Fruit fly (Drosophila melanogaster) whole organism, embryonic: ENCODE measurements around the gene CG31459.

Source experiments
- BtbVII ChIP-seq: fragments of 200-800 bp; sonication (Bioruptor generic); optimal IDR thresholded peaks from 3 replicates; lab custom pipeline; 2017; ENCODE audit warnings: missing biosample characterization, mild to moderate bottlenecking, missing genetic modification characterization
- CG11247 ChIP-seq: fragments of 200-800 bp; sonication (Bioruptor generic); IDR thresholded peaks from 2 replicates; pipeline ENCODE4 v1.3.6; 2022; ENCODE audit warnings: missing biosample characterization, missing genetic modification characterization
- CG11398 ChIP-seq: fragments of 200-800 bp; sonication (Bioruptor generic); optimal IDR thresholded peaks from 2 replicates; lab custom pipeline; 2016; ENCODE audit warnings: missing biosample characterization, missing genetic modification characterization
- CG11696 ChIP-seq: fragments of 200-800 bp; sonication (Bioruptor generic); IDR thresholded peaks from 2 replicates; pipeline ENCODE4 v1.3.6; 2022; ENCODE audit warnings: missing biosample characterization, missing genetic modification characterization
- CG12071 ChIP-seq: fragments of 200-800 bp; sonication (Bioruptor generic); optimal IDR thresholded peaks from 3 replicates; lab custom pipeline; 2018; ENCODE audit warnings: missing biosample characterization, mild to moderate bottlenecking, missing genetic modification characterization
- CG12155 ChIP-seq: fragments of 200-800 bp; sonication (Bioruptor generic); optimal IDR thresholded peaks from 3 replicates; lab custom pipeline; 2016; ENCODE audit warnings: missing biosample characterization, missing genetic modification characterization
- CG13287 ChIP-seq: fragments of 200-800 bp; sonication (Bioruptor generic); IDR thresholded peaks from 2 replicates; pipeline ENCODE4 v1.3.6; 2022; ENCODE audit warnings: missing biosample characterization, missing genetic modification characterization; ENCODE audit not compliant: partially characterized antibody
- CG17328 ChIP-seq: fragments of 200-800 bp; sonication (Bioruptor generic); IDR thresholded peaks from 2 replicates; pipeline ENCODE4 v1.3.6; 2022; ENCODE audit warnings: missing biosample characterization, missing genetic modification characterization
- CG1792 ChIP-seq: fragments of 200-800 bp; sonication (Bioruptor generic); optimal IDR thresholded peaks from 2 replicates; lab custom pipeline; 2016; ENCODE audit warnings: missing biosample characterization, missing genetic modification characterization
- CG2116 ChIP-seq: fragments of 200-800 bp; sonication (Bioruptor generic); optimal IDR thresholded peaks from 3 replicates; lab custom pipeline; 2018; ENCODE audit warnings: missing biosample characterization, mild to moderate bottlenecking, missing genetic modification characterization
- CG2202 ChIP-seq: fragments of 200-800 bp; sonication (Bioruptor generic); optimal IDR thresholded peaks from 2 replicates; lab custom pipeline; 2018; ENCODE audit warnings: missing biosample characterization, mild to moderate bottlenecking, missing genetic modification characterization
- CG30020 ChIP-seq: fragments of 200-800 bp; optimal IDR thresholded peaks from 2 replicates; lab custom pipeline; 2019; ENCODE audit warnings: missing biosample characterization, mild to moderate bottlenecking, missing genetic modification characterization, moderate library complexity
- CG33557 ChIP-seq: fragments of 200-800 bp; sonication (Bioruptor generic); optimal IDR thresholded peaks from 2 replicates; lab custom pipeline; 2019; ENCODE audit warnings: missing biosample characterization, mild to moderate bottlenecking, missing genetic modification characterization, moderate library complexity
- CG6854 ChIP-seq: fragments of 200-800 bp; sonication (Bioruptor generic); optimal IDR thresholded peaks from 3 replicates; lab custom pipeline; 2017; ENCODE audit warnings: missing biosample characterization, mild to moderate bottlenecking, missing genetic modification characterization
- CG7786 ChIP-seq: fragments of 200-800 bp; sonication (Bioruptor generic); optimal IDR thresholded peaks from 2 replicates; lab custom pipeline; 2016; ENCODE audit warnings: missing biosample characterization, missing genetic modification characterization
- CG7839 ChIP-seq: fragments of 200-800 bp; sonication (Bioruptor generic); optimal IDR thresholded peaks from 3 replicates; lab custom pipeline; 2018; ENCODE audit warnings: missing biosample characterization, mild to moderate bottlenecking, missing genetic modification characterization, moderate library complexity
- CG8089 ChIP-seq: fragments of 200-800 bp; sonication (Bioruptor generic); optimal IDR thresholded peaks from 3 replicates; lab custom pipeline; 2016; ENCODE audit warnings: missing biosample characterization, missing genetic modification characterization
- CG8944 ChIP-seq: fragments of 200-800 bp; sonication (Bioruptor generic); optimal IDR thresholded peaks from 3 replicates; lab custom pipeline; 2016; ENCODE audit warnings: missing biosample characterization, missing genetic modification characterization
- CG9932 ChIP-seq: fragments of 200-800 bp; sonication (Bioruptor generic); IDR thresholded peaks from 2 replicates; pipeline ENCODE4 v1.3.6; 2022; ENCODE audit warnings: missing biosample characterization, missing genetic modification characterization
- D ChIP-seq, 2 experiments: fragments of 200-800 bp in 1 of 2; fragments of >200 bp in 1 of 2; sonication (Bioruptor generic) in 1 of 2; optimal IDR thresholded peaks; 2 replicates in 1 of 2; 3 replicates in 1 of 2; lab custom pipeline; 2017; ENCODE audit warnings: mild to moderate bottlenecking in 1 of 2, missing biosample characterization in 1 of 2, missing genetic modification characterization in 1 of 2, missing genetic modification reagents in 1 of 2
- Doc3 ChIP-seq: fragments of 200-800 bp; sonication (Bioruptor generic); IDR thresholded peaks from 3 replicates; pipeline ENCODE4 v1.3.6; 2022; ENCODE audit warnings: missing biosample characterization, missing genetic modification characterization; ENCODE audit not compliant: partially characterized antibody
- H15 ChIP-seq: fragments of 200-800 bp; sonication (Bioruptor generic); IDR thresholded peaks from 3 replicates; pipeline ENCODE4 v1.3.6; 2022; ENCODE audit warnings: missing biosample characterization, missing genetic modification characterization
- HLH3B ChIP-seq: fragments of 200-800 bp; sonication (Bioruptor generic); IDR thresholded peaks from 2 replicates; pipeline ENCODE4 v1.3.6; 2022; ENCODE audit warnings: missing biosample characterization, missing genetic modification characterization
- HmgZ ChIP-seq: fragments of 200-800 bp; sonication (Bioruptor generic); optimal IDR thresholded peaks from 2 replicates; lab custom pipeline; 2018; ENCODE audit warnings: missing biosample characterization, mild to moderate bottlenecking, missing genetic modification characterization
- Hmr ChIP-seq: fragments of 200-800 bp; sonication (Bioruptor generic); optimal IDR thresholded peaks from 3 replicates; lab custom pipeline; 2017; ENCODE audit warnings: mild to moderate bottlenecking, missing biosample characterization, missing genetic modification reagents, missing genetic modification characterization
- Hmx ChIP-seq: fragments of 200-800 bp; sonication (Bioruptor generic); optimal IDR thresholded peaks from 2 replicates; lab custom pipeline; 2016; ENCODE audit warnings: missing biosample characterization, missing genetic modification characterization
- Mad ChIP-seq: fragments of 200-800 bp; sonication (Bioruptor generic); optimal IDR thresholded peaks from 2 replicates; lab custom pipeline; 2016; ENCODE audit warnings: missing biosample characterization, missing genetic modification characterization
- Med ChIP-seq: fragments of 200-800 bp; sonication (Bioruptor generic); peaks from one replicate; lab custom pipeline; 2016; ENCODE audit warnings: missing biosample characterization, missing genetic modification characterization, mild to moderate bottlenecking, inconsistent platforms, moderate library complexity
- Mes4 ChIP-seq: fragments of 200-800 bp; sonication (Bioruptor generic); optimal IDR thresholded peaks from 2 replicates; lab custom pipeline; 2016; ENCODE audit warnings: missing biosample characterization, missing genetic modification characterization
- Oaz ChIP-seq: fragments of 200-800 bp; sonication (Bioruptor generic); IDR thresholded peaks from 2 replicates; pipeline ENCODE4 v1.3.6; 2022; ENCODE audit warnings: missing biosample characterization, missing genetic modification characterization
- Sox102F ChIP-seq: fragments of 200-800 bp; sonication (Bioruptor generic); optimal IDR thresholded peaks from 2 replicates; lab custom pipeline; 2018; ENCODE audit warnings: missing biosample characterization, mild to moderate bottlenecking, missing genetic modification characterization, moderate library complexity
- da ChIP-seq: fragments of 200-800 bp; sonication (Bioruptor generic); optimal IDR thresholded peaks from 2 replicates; lab custom pipeline; 2016; ENCODE audit warnings: missing biosample characterization, missing genetic modification characterization
- gcm ChIP-seq: fragments of 200-800 bp; sonication (Bioruptor generic); optimal IDR thresholded peaks from 2 replicates; lab custom pipeline; 2019; ENCODE audit warnings: missing biosample characterization, mild to moderate bottlenecking, missing genetic modification characterization, moderate library complexity
- grn ChIP-seq: fragments of 200-800 bp; sonication (Bioruptor generic); optimal IDR thresholded peaks from 3 replicates; lab custom pipeline; 2017; ENCODE audit warnings: missing biosample characterization, missing genetic modification characterization
- hb ChIP-seq: fragments of 200-800 bp; sonication (Bioruptor generic); IDR thresholded peaks from 3 replicates; pipeline ENCODE4 v1.3.6; 2022; ENCODE audit warnings: missing biosample characterization, missing genetic modification characterization; ENCODE audit not compliant: partially characterized antibody
- lmd ChIP-seq: fragments of 200-800 bp; sonication (Bioruptor generic); IDR thresholded peaks from 2 replicates; pipeline ENCODE4 v1.3.6; 2022; ENCODE audit warnings: missing biosample characterization, missing genetic modification characterization
- prd ChIP-seq, 3 experiments: fragments of >200 bp in 2 of 3; fragments of 200-800 bp in 1 of 3; sonication (Bioruptor generic) in 1 of 3; optimal IDR thresholded peaks in 2 of 3; IDR thresholded peaks in 1 of 3; 2 replicates in 2 of 3; 3 replicates in 1 of 3; pipeline versions ENCODE4 v1.3.6 to Lab custom; 2017 to 2022; ENCODE audit warnings: missing biosample characterization in 1 of 3, missing genetic modification characterization in 1 of 3
- rib ChIP-seq: fragments of 200-800 bp; sonication (Bioruptor generic); IDR thresholded peaks from 2 replicates; pipeline ENCODE4 v1.3.6; 2022; ENCODE audit warnings: missing biosample characterization, missing genetic modification characterization
- row ChIP-seq: fragments of 200-800 bp; sonication (Bioruptor generic); IDR thresholded peaks from 3 replicates; pipeline ENCODE4 v1.3.6; 2022; ENCODE audit warnings: missing biosample characterization, missing genetic modification characterization
- sc ChIP-seq, 3 experiments: fragments of >200 bp in 2 of 3; fragments of 200-800 bp in 1 of 3; sonication (Bioruptor generic) in 1 of 3; optimal IDR thresholded peaks; 2 replicates in 2 of 3; 3 replicates in 1 of 3; lab custom pipeline; 2017; ENCODE audit warnings: mild to moderate bottlenecking in 1 of 3, missing biosample characterization in 1 of 3, missing genetic modification characterization in 1 of 3, missing genetic modification reagents in 1 of 3
- scrt ChIP-seq: fragments of 200-800 bp; sonication (Bioruptor generic); optimal IDR thresholded peaks from 2 replicates; lab custom pipeline; 2018; ENCODE audit warnings: missing biosample characterization, mild to moderate bottlenecking, missing genetic modification characterization, moderate library complexity
- sens ChIP-seq: fragments of 200-800 bp; sonication (Bioruptor generic); peaks from one replicate; lab custom pipeline; 2016; ENCODE audit warnings: missing biosample characterization, missing genetic modification characterization
- slbo ChIP-seq: fragments of 200-800 bp; sonication (Bioruptor generic); IDR thresholded peaks from 2 replicates; pipeline ENCODE4 v1.3.6; 2022; ENCODE audit warnings: missing biosample characterization, missing genetic modification characterization
- slou ChIP-seq: fragments of 200-800 bp; sonication (Bioruptor generic); optimal IDR thresholded peaks from 3 replicates; lab custom pipeline; 2016; ENCODE audit warnings: missing biosample characterization, missing genetic modification characterization
- so ChIP-seq: fragments of 200-800 bp; sonication (Bioruptor generic); IDR thresholded peaks from 3 replicates; pipeline ENCODE4 v1.3.6; 2022; ENCODE audit warnings: missing biosample characterization, missing genetic modification characterization
- sob ChIP-seq: fragments of 200-800 bp; sonication (Bioruptor generic); IDR thresholded peaks from 2 replicates; pipeline ENCODE4 v1.3.6; 2022; ENCODE audit warnings: missing biosample characterization, missing genetic modification characterization
- ssp ChIP-seq: fragments of 200-800 bp; sonication (Bioruptor generic); IDR thresholded peaks from 2 replicates; pipeline ENCODE4 v1.3.6; 2022; ENCODE audit warnings: missing biosample characterization, missing genetic modification characterization
- stc ChIP-seq: fragments of 200-800 bp; sonication (Bioruptor generic); IDR thresholded peaks from 2 replicates; pipeline ENCODE4 v1.3.6; 2022; ENCODE audit warnings: missing biosample characterization, missing genetic modification characterization
- tup ChIP-seq: fragments of 200-800 bp; sonication (Bioruptor generic); optimal IDR thresholded peaks from 2 replicates; lab custom pipeline; 2016; ENCODE audit warnings: missing biosample characterization, mild to moderate bottlenecking, missing genetic modification characterization, moderate library complexity
- vvl ChIP-seq: fragments of 200-800 bp; sonication (Bioruptor generic); IDR thresholded peaks from 2 replicates; pipeline ENCODE4 v1.3.6; 2022; ENCODE audit warnings: missing biosample characterization, missing genetic modification characterization

CG31459 gene

DNA sequence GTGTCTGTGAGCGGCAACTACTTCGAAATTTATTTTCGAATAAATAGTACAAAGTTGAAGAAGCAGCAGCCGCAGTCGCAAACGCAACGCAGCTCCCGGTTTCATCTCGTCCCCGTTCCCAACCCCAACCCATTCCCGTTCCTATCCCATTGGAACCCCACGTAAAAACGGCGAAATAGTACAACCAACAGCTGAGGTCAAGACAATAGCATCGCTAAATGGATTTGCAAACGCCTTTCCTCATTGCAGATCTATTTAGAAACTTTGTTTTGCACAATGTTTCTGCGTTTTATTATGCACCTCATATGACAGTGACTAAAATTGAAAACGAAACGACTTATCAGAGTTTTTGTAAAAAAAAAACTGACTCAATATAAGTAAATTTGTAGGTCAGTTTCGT lies 50.7 kb downstream of the CG31459 start:
- TF ChIP-seq grn: no peak
- TF ChIP-seq sens (GFP tag; lab: Kevin White, UChicago): peak; percentile 74
- TF ChIP-seq Oaz (GFP tag; lab: Robert Waterston, UW): no peak
- TF ChIP-seq Doc3: no peak
- peak; percentile 50 for TF ChIP-seq Med (GFP tag; lab: Kevin White, UChicago)
- TF ChIP-seq sob (GFP tag; lab: Robert Waterston, UW): 0 out of 2 replicates have a peak, but pooled peaks have one; percentile 19
- TF ChIP-seq CG11247 (GFP tag; lab: Robert Waterston, UW): no peak
- peak; percentile 84 for TF ChIP-seq CG11696 (GFP tag; lab: Robert Waterston, UW)
- TF ChIP-seq Hmx (GFP tag; lab: Kevin White, UChicago): no peak
- TF ChIP-seq vvl (GFP tag; lab: Robert Waterston, UW): peak; percentile 43; the same call in 1 of the 2 replicates
- no peak for TF ChIP-seq CG30020 (tag; lab: Kevin White, UChicago)
- peak; percentile 23; the same call in 1 of the 2 replicates for TF ChIP-seq slbo (GFP tag; lab: Robert Waterston, UW)
- TF ChIP-seq CG7786: no peak
- no peak for TF ChIP-seq sc (optimal IDR thresholded peaks at IDR 0.05; lab: Kevin White, UChicago)
- no peak for TF ChIP-seq sc (GFP tag; optimal IDR thresholded peaks at IDR 0.05; lab: Kevin White, UChicago)
- no peak for TF ChIP-seq CG11398 (GFP tag; lab: Kevin White, UChicago)
- TF ChIP-seq CG12155 (GFP tag; lab: Kevin White, UChicago): no peak
- peak; percentile 8 for TF ChIP-seq Sox102F (GFP tag; lab: Kevin White, UChicago)
- TF ChIP-seq CG13287 (GFP tag; lab: Robert Waterston, UW): no peak
- no peak for TF ChIP-seq ssp (GFP tag; lab: Robert Waterston, UW)
- TF ChIP-seq CG12071 (GFP tag; lab: Kevin White, UChicago): no peak
- no peak for TF ChIP-seq CG8944 (GFP tag; lab: Kevin White, UChicago)
- peak; percentile 29; the same call in 1 of the 3 replicates for TF ChIP-seq row (GFP tag; lab: Robert Waterston, UW)
- TF ChIP-seq CG8089: no peak
- TF ChIP-seq CG33557 (GFP tag; lab: Kevin White, UChicago): no peak
- TF ChIP-seq D (optimal IDR thresholded peaks at IDR 0.05; lab: Kevin White, UChicago): no peak
- no peak for TF ChIP-seq D (GFP tag; optimal IDR thresholded peaks at IDR 0.05; lab: Kevin White, UChicago)
- no peak for TF ChIP-seq CG1792 (GFP tag; lab: Kevin White, UChicago)
- no peak for TF ChIP-seq da
- no peak for TF ChIP-seq BtbVII (GFP tag; lab: Kevin White, UChicago)
- no peak for TF ChIP-seq CG7839 (tag; lab: Kevin White, UChicago)
- TF ChIP-seq prd (optimal IDR thresholded peaks at IDR 0.05; lab: Kevin White, UChicago): no peak
- TF ChIP-seq prd (GFP tag; IDR thresholded peaks at IDR 0.05; lab: Robert Waterston, UW): 0 out of 3 replicates have a peak, but pooled peaks have one; percentile 6
- TF ChIP-seq CG17328 (GFP tag; lab: Robert Waterston, UW): no peak
- peak; percentile 24; the same call in 1 of the 2 replicates for TF ChIP-seq CG9932 (GFP tag; lab: Robert Waterston, UW)
- TF ChIP-seq tup (GFP tag; lab: Kevin White, UChicago): no peak
- TF ChIP-seq H15 (GFP tag; lab: Robert Waterston, UW): no peak
- no peak for TF ChIP-seq Mad (GFP tag; lab: Kevin White, UChicago)
- no peak for TF ChIP-seq Hmr (GFP tag; lab: Kevin White, UChicago)
- TF ChIP-seq HmgZ (tag; lab: Kevin White, UChicago): no peak
- TF ChIP-seq HLH3B: peak; percentile 23; the same call in 1 of the 2 replicates
- no peak for TF ChIP-seq rib (GFP tag; lab: Robert Waterston, UW)
- no peak for TF ChIP-seq CG6854
- TF ChIP-seq lmd (GFP tag; lab: Robert Waterston, UW): 0 out of 2 replicates have a peak, but pooled peaks have one; percentile 22
- TF ChIP-seq CG2202 (tag; lab: Kevin White, UChicago): no peak
- no peak for TF ChIP-seq slou (GFP tag; lab: Kevin White, UChicago)
- no peak for TF ChIP-seq Mes4 (GFP tag; lab: Kevin White, UChicago)
- TF ChIP-seq stc (GFP tag; lab: Robert Waterston, UW): 0 out of 2 replicates have a peak, but pooled peaks have one; percentile 23
- TF ChIP-seq hb (GFP tag; lab: Robert Waterston, UW): no peak
- no peak for TF ChIP-seq gcm (GFP tag; lab: Kevin White, UChicago)
- no peak for TF ChIP-seq scrt (GFP tag; lab: Kevin White, UChicago)
- TF ChIP-seq so (GFP tag; lab: Robert Waterston, UW): no peak
- TF ChIP-seq CG2116 (GFP tag; lab: Kevin White, UChicago): no peak
